Worm (Caenorhabditis elegans) whole organism, young adult: ENCODE results near the gene srr-9.

ENCODE experiments used
- B0035.1 ChIP-seq: sonication (generic microtip); optimal IDR thresholded peaks from 2 replicates; lab custom pipeline; 2016; ENCODE audit warnings: missing genetic modification characterization, mild to moderate bottlenecking, missing compliant biosample characterization, missing genotype, missing genetic modification reagents
- B0261.1 ChIP-seq: sonication (generic microtip); optimal IDR thresholded peaks from 2 replicates; lab custom pipeline; 2016; ENCODE audit warnings: mild to moderate bottlenecking, missing genetic modification characterization, moderate library complexity, missing compliant biosample characterization
- B0336.3 ChIP-seq: fragments of 200-800 bp; sonication (Bioruptor generic); IDR thresholded peaks from 2 replicates; pipeline ENCODE4 v1.3.6; 2022; ENCODE audit warnings: missing genetic modification characterization, missing compliant biosample characterization
- F10E7.11 ChIP-seq: sonication (generic microtip); optimal IDR thresholded peaks from 2 replicates; lab custom pipeline; 2017; ENCODE audit warnings: mild to moderate bottlenecking, missing genetic modification characterization, moderate library complexity, missing compliant biosample characterization
- F52B5.7 ChIP-seq: sonication (generic microtip); optimal IDR thresholded peaks from 2 replicates; lab custom pipeline; 2016; ENCODE audit warnings: mild to moderate bottlenecking, missing genetic modification characterization, missing compliant biosample characterization
- F57A8.1 ChIP-seq: fragments of 200-800 bp; sonication (Bioruptor generic); optimal IDR thresholded peaks from 2 replicates; lab custom pipeline; 2018; ENCODE audit warnings: mild to moderate bottlenecking, missing genetic modification characterization, moderate library complexity, missing compliant biosample characterization
- K11D2.4 ChIP-seq: fragments of 200-800 bp; sonication (Bioruptor generic); IDR thresholded peaks from 2 replicates; pipeline ENCODE4 v1.3.6; 2022; ENCODE audit warnings: missing genetic modification reagents, missing genetic modification characterization, missing compliant biosample characterization
- K12H6.12 ChIP-seq: fragments of 200-800 bp; sonication (Bioruptor generic); optimal IDR thresholded peaks from 2 replicates; lab custom pipeline; 2018; ENCODE audit warnings: mild to moderate bottlenecking, missing genetic modification characterization, missing compliant biosample characterization
- Y53G8AR.9 ChIP-seq: fragments of 200-800 bp; sonication (Bioruptor generic); conservative IDR thresholded peaks from 2 replicates; pipeline ENCODE4 v1.3.6; 2022; ENCODE audit warnings: missing genetic modification reagents, missing genetic modification characterization, missing compliant biosample characterization
- ZK185.1 ChIP-seq: sonication (generic microtip); optimal IDR thresholded peaks from 2 replicates; lab custom pipeline; 2016; ENCODE audit warnings: mild to moderate bottlenecking, missing genetic modification characterization, missing compliant biosample characterization; ENCODE audit not compliant: poor library complexity, severe bottlenecking
- atf-7 ChIP-seq: sonication (generic microtip); optimal IDR thresholded peaks from 2 replicates; lab custom pipeline; 2017; ENCODE audit warnings: mild to moderate bottlenecking, missing genetic modification characterization, missing compliant biosample characterization
- attf-3 ChIP-seq: fragments of 200-800 bp; sonication (Bioruptor generic); conservative IDR thresholded peaks from 2 replicates; pipeline ENCODE4 v1.3.6; 2022; ENCODE audit warnings: missing genetic modification reagents, missing genetic modification characterization, missing compliant biosample characterization
- attf-5 ChIP-seq: fragments of 200-800 bp; sonication (Bioruptor generic); optimal IDR thresholded peaks from 2 replicates; lab custom pipeline; 2018; ENCODE audit warnings: mild to moderate bottlenecking, missing genetic modification characterization, missing compliant biosample characterization
- attf-6 ChIP-seq: fragments of 200-800 bp; sonication (Bioruptor generic); IDR thresholded peaks from 2 replicates; pipeline ENCODE4 v1.3.6; 2022; ENCODE audit warnings: missing genetic modification reagents, missing genetic modification characterization, missing compliant biosample characterization
- bed-1 ChIP-seq: fragments of 200-800 bp; sonication (Bioruptor generic); IDR thresholded peaks from 2 replicates; pipeline ENCODE4 v1.3.6; 2022; ENCODE audit warnings: missing genetic modification reagents, missing genetic modification characterization, missing compliant biosample characterization
- bed-2 ChIP-seq: fragments of 200-800 bp; sonication (Bioruptor generic); IDR thresholded peaks from 2 replicates; pipeline ENCODE4 v1.3.6; 2022; ENCODE audit warnings: missing genetic modification reagents, missing genetic modification characterization, missing compliant biosample characterization
- ceh-100 ChIP-seq: fragments of 200-800 bp; sonication (Bioruptor generic); IDR thresholded peaks from 2 replicates; pipeline ENCODE4 v1.3.6; 2022; ENCODE audit warnings: missing genetic modification reagents, missing genetic modification characterization, missing compliant biosample characterization
- dpl-1 ChIP-seq: fragments of 150-350 bp; optimal IDR thresholded peaks from 2 replicates; lab custom pipeline; 2014; ENCODE audit warnings: missing biosample characterization, missing genetic modification reagents, missing genetic modification characterization
- egrh-3 ChIP-seq: fragments of 200-800 bp; sonication (Bioruptor generic); IDR thresholded peaks from 2 replicates; pipeline ENCODE4 v1.3.6; 2022; ENCODE audit warnings: missing genetic modification reagents, missing genetic modification characterization, missing compliant biosample characterization
- hlh-26 ChIP-seq: fragments of 200-800 bp; sonication (Bioruptor generic); conservative IDR thresholded peaks from 2 replicates; pipeline ENCODE4 v1.3.6; 2022; ENCODE audit warnings: missing genetic modification reagents, missing genetic modification characterization, missing compliant biosample characterization
- hmg-1.2 ChIP-seq: fragments of 200-800 bp; sonication (Bioruptor generic); IDR thresholded peaks from 2 replicates; pipeline ENCODE4 v1.3.6; 2022; ENCODE audit warnings: missing genetic modification reagents, missing genetic modification characterization, missing compliant biosample characterization
- hmg-20 ChIP-seq: fragments of 200-800 bp; sonication (Bioruptor generic); IDR thresholded peaks from 2 replicates; pipeline ENCODE4 v1.3.6; 2022; ENCODE audit warnings: missing genetic modification reagents, missing genetic modification characterization, missing compliant biosample characterization
- let-607 ChIP-seq, 2 experiments: fragments of 200-800 bp in 1 of 2; sonication (Bioruptor generic) in 1 of 2; sonication (generic microtip) in 1 of 2; optimal IDR thresholded peaks; 2 replicates each; lab custom pipeline; 2016 to 2018; ENCODE audit warnings: mild to moderate bottlenecking in 2 of 2, missing compliant biosample characterization in 2 of 2, missing genetic modification characterization in 2 of 2, moderate library complexity in 2 of 2, missing genotype in 1 of 2
- lin-35 ChIP-seq, 3 experiments: fragments of 150-350 bp in 2 of 3; sonication (generic microtip) in 1 of 3; optimal IDR thresholded peaks; 2 replicates each; lab custom pipeline; 2014 to 2018; ENCODE audit warnings: missing biosample characterization in 3 of 3, missing genetic modification characterization in 3 of 3, missing genetic modification reagents in 3 of 3
- lin-40 ChIP-seq: sonication (generic microtip); optimal IDR thresholded peaks from 2 replicates; lab custom pipeline; 2016; ENCODE audit warnings: missing genetic modification characterization, mild to moderate bottlenecking, missing compliant biosample characterization, missing genotype, missing genetic modification reagents
- lsl-1 ChIP-seq: fragments of 200-800 bp; sonication (Bioruptor generic); optimal IDR thresholded peaks from 2 replicates; lab custom pipeline; 2018; ENCODE audit warnings: mild to moderate bottlenecking, missing genetic modification characterization, moderate library complexity, missing compliant biosample characterization
- madf-3 ChIP-seq: fragments of 200-800 bp; sonication (Bioruptor generic); IDR thresholded peaks from 2 replicates; pipeline ENCODE4 v1.3.6; 2022; ENCODE audit warnings: missing genetic modification reagents, missing genetic modification characterization, missing compliant biosample characterization
- mxl-1 ChIP-seq: sonication (generic microtip); optimal IDR thresholded peaks from 2 replicates; lab custom pipeline; 2016; ENCODE audit warnings: missing genetic modification characterization, missing compliant biosample characterization
- nfya-1 ChIP-seq: sonication (generic microtip); optimal IDR thresholded peaks from 2 replicates; lab custom pipeline; 2017; ENCODE audit warnings: antibody characterized with exemption, missing compliant biosample characterization, missing genetic modification characterization, borderline replicate concordance; ENCODE audit not compliant: insufficient read depth
- repo-1 ChIP-seq: sonication (generic microtip); optimal IDR thresholded peaks from 2 replicates; lab custom pipeline; 2017; ENCODE audit warnings: mild to moderate bottlenecking, missing genetic modification characterization, missing compliant biosample characterization
- rpc-1 ChIP-seq, 2 experiments: fragments of 150-350 bp in 1 of 2; sonication (generic microtip) in 1 of 2; optimal IDR thresholded peaks; 2 replicates each; lab custom pipeline; 2014 to 2018; ENCODE audit warnings: missing biosample characterization in 1 of 2, missing genetic modification characterization in 1 of 2, missing genetic modification reagents in 1 of 2, missing genotype in 1 of 2
- sdz-38 ChIP-seq: sonication (generic microtip); optimal IDR thresholded peaks from 2 replicates; lab custom pipeline; 2016; ENCODE audit warnings: missing genotype, missing genetic modification characterization, missing compliant biosample characterization
- snpc-4 ChIP-seq, 5 experiments: fragments of 150-350 bp in 1 of 5; sonication (generic microtip) in 4 of 5; optimal IDR thresholded peaks; 2 replicates each; lab custom pipeline; 2014 to 2018; ENCODE audit warnings: missing genetic modification characterization in 5 of 5, missing biosample characterization in 3 of 5, antibody characterized with exemption in 2 of 5, mild to moderate bottlenecking in 2 of 5, missing compliant biosample characterization in 2 of 5, missing genotype in 2 of 5, moderate library complexity in 2 of 5, missing genetic modification reagents in 1 of 5
- xnd-1 ChIP-seq: sonication (generic microtip); optimal IDR thresholded peaks from 2 replicates; lab custom pipeline; 2016; ENCODE audit warnings: missing genotype, missing genetic modification reagents, missing genetic modification characterization, missing compliant biosample characterization
- ztf-18 ChIP-seq: sonication (generic microtip); optimal IDR thresholded peaks from 2 replicates; lab custom pipeline; 2016; ENCODE audit warnings: missing genotype, mild to moderate bottlenecking, missing genetic modification characterization, missing compliant biosample characterization
- ztf-22 ChIP-seq: fragments of 200-800 bp; sonication (Bioruptor generic); optimal IDR thresholded peaks from 2 replicates; lab custom pipeline; 2018; ENCODE audit warnings: mild to moderate bottlenecking, missing genetic modification characterization, moderate library complexity, missing compliant biosample characterization
- ztf-28 ChIP-seq: fragments of 200-800 bp; sonication (Bioruptor generic); IDR thresholded peaks from 2 replicates; pipeline ENCODE4 v1.3.6; 2022; ENCODE audit warnings: missing genetic modification reagents, missing genetic modification characterization, missing compliant biosample characterization

The srr-9 gene

ce11 chrV:7728003-7728678 lies 9.7 kb upstream of the srr-9 start (continued):
- TF ChIP-seq hmg-20 (GFP tag; lab: Robert Waterston, UW) (no peak), F52B5.7 (tag; lab: Kevin White, UChicago) (no peak), lin-35 (GFP tag; optimal IDR thresholded peaks at IDR 0.05; lab: Kevin White, UChicago) (peak in 1 of 3 experiments; percentile 77), F10E7.11 (no peak), madf-3 (GFP tag; lab: Robert Waterston, UW) (no peak), repo-1 (tag; lab: Kevin White, UChicago) (no peak), attf-6 (no peak), B0035.1 (tag; lab: Kevin White, UChicago) (no peak), Y53G8AR.9 (GFP tag; lab: Robert Waterston, UW) (no peak), K12H6.12 (peak; percentile 94), B0336.3 (GFP tag; lab: Robert Waterston, UW) (no peak), hlh-26 (GFP tag; lab: Robert Waterston, UW) (no peak), atf-7 (tag; lab: Kevin White, UChicago) (peak; percentile 81), hmg-1.2 (GFP tag; lab: Robert Waterston, UW) (peak; percentile 84), dpl-1 (GFP tag; lab: Kevin White, UChicago) (no peak), egrh-3 (GFP tag; lab: Robert Waterston, UW) (peak; percentile 78; the same call in 1 of the 2 replicates), mxl-1 (no peak), attf-5 (peak; percentile 53), lin-40 (tag; lab: Kevin White, UChicago) (peak; percentile 83), lsl-1 (GFP tag; lab: Kevin White, UChicago) (no peak), nfya-1 (tag; lab: Kevin White, UChicago) (no peak), rpc-1 (optimal IDR thresholded peaks at IDR 0.05; lab: Kevin White, UChicago) (no peak), rpc-1 (tag; optimal IDR thresholded peaks at IDR 0.05; lab: Kevin White, UChicago) (no peak), attf-3 (GFP tag; lab: Robert Waterston, UW) (no peak), snpc-4 (GFP tag; optimal IDR thresholded peaks at IDR 0.05; lab: Kevin White, UChicago) (no peak), snpc-4 (tag; optimal IDR thresholded peaks at IDR 0.05; lab: Kevin White, UChicago) (peak in 2 of 4 experiments; percentile 22 to 54), let-607 (tag; optimal IDR thresholded peaks at IDR 0.05; lab: Kevin White, UChicago) (peak; percentile 2 to 23)

- TF ChIP-seq ztf-28 (GFP tag; lab: Robert Waterston, UW) = no peak
- no peak for TF ChIP-seq lin-40 (tag; lab: Kevin White, UChicago)
- no peak for TF ChIP-seq bed-2 (GFP tag; lab: Robert Waterston, UW)
- no peak for TF ChIP-seq ztf-18
- TF ChIP-seq xnd-1 = no peak
- TF ChIP-seq egrh-3 (GFP tag; lab: Robert Waterston, UW) = no peak
- TF ChIP-seq ceh-100 (GFP tag; lab: Robert Waterston, UW) = no peak
- TF ChIP-seq sdz-38 (tag; lab: Kevin White, UChicago) = no peak
- no peak for TF ChIP-seq bed-1 (GFP tag; lab: Robert Waterston, UW)
- no peak for TF ChIP-seq ZK185.1 (tag; lab: Kevin White, UChicago)
- TF ChIP-seq hlh-26 (GFP tag; lab: Robert Waterston, UW) = no peak
- TF ChIP-seq K11D2.4 (GFP tag; lab: Robert Waterston, UW) = no peak
- TF ChIP-seq ztf-22 (GFP tag; lab: Kevin White, UChicago) = no peak
- no peak for TF ChIP-seq B0261.1
- no peak for TF ChIP-seq let-607 (tag; optimal IDR thresholded peaks at IDR 0.05; lab: Kevin White, UChicago)
- TF ChIP-seq snpc-4 (GFP tag; optimal IDR thresholded peaks at IDR 0.05; lab: Kevin White, UChicago) = no peak
- TF ChIP-seq snpc-4 (tag; optimal IDR thresholded peaks at IDR 0.05; lab: Kevin White, UChicago) = no peak
- no peak for TF ChIP-seq F57A8.1 (GFP tag; lab: Kevin White, UChicago)
Measured at ce11 chrV:7728679-7729027, 9.2 kb upstream of the srr-9 start, which contains the start of gene Y97E10C.1. Y97E10C.1 (plus strand) TSS chrV:7728879.
